Fruit fly (Drosophila melanogaster) whole organism, wandering third instar larva: ENCODE data around the gene CG34051.

Source experiments
- Abd-B ChIP-seq: fragments of >200 bp; optimal IDR thresholded peaks from 2 replicates; lab custom pipeline; 2017; ENCODE audit warnings: missing biosample characterization, missing genetic modification characterization
- Dfd ChIP-seq: fragments of >200 bp; optimal IDR thresholded peaks from 2 replicates; lab custom pipeline; 2017; ENCODE audit warnings: missing biosample characterization, missing genetic modification characterization
- Hr78 ChIP-seq: fragments of >200 bp; optimal IDR thresholded peaks from 2 replicates; lab custom pipeline; 2017; ENCODE audit warnings: missing biosample characterization, missing genetic modification characterization
- N ChIP-seq: fragments of >200 bp; optimal IDR thresholded peaks from 2 replicates; lab custom pipeline; 2018; ENCODE audit warnings: missing biosample characterization, missing external identifiers, missing genetic modification characterization
- Rel ChIP-seq, 2 experiments: fragments of 200-800 bp; sonication (Bioruptor generic) in 1 of 2; optimal IDR thresholded peaks; 2 replicates in 1 of 2; 3 replicates in 1 of 2; lab custom pipeline; 2016 to 2019; ENCODE audit warnings: mild to moderate bottlenecking in 2 of 2, missing biosample characterization in 2 of 2, missing genetic modification characterization in 2 of 2, moderate library complexity in 1 of 2
- br ChIP-seq: fragments of 200-800 bp; sonication (Bioruptor generic); optimal IDR thresholded peaks from 2 replicates; lab custom pipeline; 2016; ENCODE audit warnings: missing biosample characterization, missing genetic modification characterization
- pan ChIP-seq: fragments of >200 bp; optimal IDR thresholded peaks from 2 replicates; lab custom pipeline; 2017
- sv ChIP-seq: fragments of 200-800 bp; sonication (Bioruptor generic); optimal IDR thresholded peaks from 3 replicates; lab custom pipeline; 2016; ENCODE audit warnings: missing biosample characterization, missing genetic modification characterization
- tai ChIP-seq: sonication (Bioruptor generic); optimal IDR thresholded peaks from 2 replicates; lab custom pipeline; 2016; ENCODE audit warnings: missing biosample characterization, missing genetic modification characterization

DNA sequence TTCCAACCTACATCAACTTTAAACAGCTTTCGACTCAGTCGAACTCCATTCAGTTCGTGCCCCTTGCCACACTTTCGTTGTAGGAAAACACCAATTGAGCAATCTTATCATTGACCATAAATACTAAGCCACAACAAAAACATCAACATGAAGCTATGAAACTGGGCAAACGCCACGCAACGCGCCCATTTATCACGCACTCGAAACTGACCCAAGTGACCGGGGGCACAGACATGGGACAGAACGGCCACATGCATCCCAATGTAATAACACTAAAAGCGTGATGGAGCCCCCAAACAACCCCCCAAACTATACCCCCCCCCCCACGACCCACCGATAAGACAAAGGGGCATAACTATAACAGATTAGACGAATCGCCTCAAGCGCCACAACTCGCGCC, 28.3 kb downstream of the CG34051 start:
- TF ChIP-seq N (GFP tag; lab: Kevin White, UChicago) (no peak), sv (GFP tag; lab: Kevin White, UChicago) (no peak), Hr78 (GFP tag; lab: Kevin White, UChicago) (no peak), pan (lab: Kevin White, UChicago) (no peak), br (GFP tag; lab: Kevin White, UChicago) (no peak), Rel (GFP tag; optimal IDR thresholded peaks at IDR 0.05; lab: Kevin White, UChicago) (no peak), Rel (tag; optimal IDR thresholded peaks at IDR 0.05; lab: Kevin White, UChicago) (no peak), tai (GFP tag; lab: Kevin White, UChicago) (no peak), Abd-B (GFP tag; lab: Kevin White, UChicago) (no peak), Dfd (GFP tag; lab: Kevin White, UChicago) (no peak)
